Worm (Caenorhabditis elegans): Measurements from ENCODE around the gene ndua-5.

The ndua-5 gene

DNA sequence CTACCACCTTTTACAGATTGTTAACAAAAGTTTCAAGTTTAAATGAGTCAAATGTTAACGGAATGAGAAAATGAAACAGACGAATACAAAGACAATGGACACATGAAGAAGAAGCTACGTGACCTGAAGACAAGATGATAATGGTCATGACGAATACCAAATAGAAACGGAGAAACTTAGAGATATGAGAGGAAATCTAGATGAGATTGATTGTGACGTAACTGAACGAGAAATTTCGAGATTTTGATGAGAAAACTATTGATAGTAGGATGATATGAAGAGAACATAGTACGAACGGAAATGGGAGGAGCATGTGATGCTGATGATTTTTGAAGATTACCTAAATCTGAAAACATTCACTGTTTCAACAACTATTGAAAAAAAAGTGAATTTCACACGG is 10.4 kb upstream of the ndua-5 start:
- no peak for TF ChIP-seq Y95B8A.8 (GFP tag; IDR thresholded peaks at IDR 0.05)
- TF ChIP-seq zim-3 (tag; optimal IDR thresholded peaks at IDR 0.05) = no peak
- no peak for TF ChIP-seq mxl-1 (tag; optimal IDR thresholded peaks at IDR 0.05)

DNA sequence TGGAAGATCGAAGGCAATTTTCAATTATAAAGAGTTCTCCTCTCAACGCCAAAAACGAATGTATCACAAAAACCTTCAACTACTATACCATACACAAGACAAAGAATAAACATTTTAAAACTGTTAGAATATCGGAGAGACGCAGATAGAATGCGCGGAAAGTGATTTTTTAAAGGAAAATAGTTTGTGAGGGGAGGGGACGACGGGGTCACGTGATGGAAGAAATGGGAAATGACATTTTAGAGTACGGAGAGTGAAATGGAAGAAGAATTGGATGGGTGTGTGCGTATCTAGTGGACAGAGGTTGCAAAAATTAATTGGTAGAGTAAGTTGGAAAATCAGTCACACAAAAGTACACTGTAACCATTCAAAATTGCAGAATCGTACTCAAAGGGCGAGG is 9.6 kb upstream of the ndua-5 start:
- TF ChIP-seq dox-1 (GFP tag; IDR thresholded peaks at IDR 0.05) (0 out of 2 replicates have a peak, but pooled peaks have one; percentile 18), lin-40 (tag; optimal IDR thresholded peaks at IDR 0.05) (peak; percentile 44), rec-8 (tag; optimal IDR thresholded peaks at IDR 0.05) (no peak)

DNA sequence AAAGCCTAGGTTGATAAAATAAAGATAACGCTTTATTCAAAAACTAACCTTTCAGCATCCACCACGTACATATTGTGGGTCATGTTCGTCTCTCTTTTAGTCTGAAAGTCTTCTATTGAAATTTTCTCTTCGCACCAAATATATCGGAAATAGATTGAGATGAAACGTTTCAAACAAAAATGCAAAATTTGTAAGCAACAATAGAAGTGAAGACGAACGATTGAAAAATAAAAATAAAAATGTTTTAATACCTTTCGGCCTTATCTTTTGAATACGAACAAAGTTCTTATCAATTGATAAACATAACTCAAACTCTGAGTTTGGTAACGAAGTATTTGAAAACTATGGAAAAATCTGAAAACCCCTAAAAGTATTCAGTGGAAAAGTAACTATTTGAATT is 8.4 kb upstream of the ndua-5 start, which contains the start of gene F56H11.2:
Gene F56H11.2 (minus strand): TSS at position 101 of the 400 bp plus-strand sequence.
- TF ChIP-seq sptf-2 (GFP tag; optimal IDR thresholded peaks at IDR 0.05) (no peak), mcd-1 (GFP tag; IDR thresholded peaks at IDR 0.05) (no peak), madf-10 (tag; optimal IDR thresholded peaks at IDR 0.05) (no peak), T26A5.8 (tag; optimal IDR thresholded peaks at IDR 0.05) (no peak), lin-54 (GFP tag; optimal IDR thresholded peaks at IDR 0.05) (no peak)

DNA sequence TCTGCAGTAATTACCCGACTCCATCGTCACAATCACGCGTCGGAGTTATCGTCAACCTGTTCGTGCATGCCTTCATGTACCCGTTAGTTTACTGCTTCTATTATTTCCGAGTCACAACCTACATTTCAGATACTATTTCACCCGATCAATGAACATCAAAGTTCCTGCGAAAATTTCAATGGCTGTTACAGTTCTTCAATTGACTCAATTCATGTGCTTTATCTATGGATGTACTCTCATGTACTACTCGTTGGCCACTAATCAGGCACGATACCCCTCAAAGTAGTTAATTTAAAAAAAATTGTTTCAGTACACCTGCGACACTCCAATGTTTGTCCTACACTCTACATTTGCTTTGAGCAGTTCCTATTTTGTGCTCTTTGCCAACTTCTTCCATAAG is 6.1 kb upstream of the ndua-5 start:
- TF ChIP-seq ztf-26 (tag; optimal IDR thresholded peaks at IDR 0.05) (peak; percentile 6), gei-17 (GFP tag; optimal IDR thresholded peaks at IDR 0.05) (peak; percentile 6), D2030.7 (GFP tag; IDR thresholded peaks at IDR 0.05) (no peak), tlf-1 (GFP tag; optimal IDR thresholded peaks at IDR 0.05) (no peak), repo-1 (tag; optimal IDR thresholded peaks at IDR 0.05) (peak; percentile 3), ceh-27 (GFP tag; optimal IDR thresholded peaks at IDR 0.05) (no peak)

DNA sequence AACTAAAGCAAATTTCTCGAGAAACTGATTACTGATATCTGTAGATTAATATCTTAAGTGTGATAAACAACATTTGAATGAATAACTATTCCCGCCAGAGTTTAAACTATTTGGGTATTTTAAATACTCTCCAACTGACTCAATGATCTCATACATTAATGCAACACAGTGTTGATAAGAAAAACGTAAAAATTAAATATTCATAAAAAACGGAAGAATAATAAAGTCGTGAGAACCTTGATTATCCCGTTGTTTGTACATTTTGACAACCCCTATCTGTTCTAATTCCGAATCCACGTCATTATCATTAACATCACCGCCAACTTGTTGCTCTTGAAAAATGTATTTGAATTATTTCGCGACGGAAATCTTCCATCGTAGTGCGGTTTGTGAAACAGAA is 4.9 kb upstream of the ndua-5 start, which contains the start of gene elo-7:
Gene elo-7 (plus strand): TSS at position 301 of the 400 bp plus-strand sequence.
- TF ChIP-seq dpl-1 (GFP tag; optimal IDR thresholded peaks at IDR 0.05) (no peak), D2030.7 (GFP tag; IDR thresholded peaks at IDR 0.05) (no peak), rpc-1 (optimal IDR thresholded peaks at IDR 0.05) (no peak), rpc-1 (tag; optimal IDR thresholded peaks at IDR 0.05) (no peak), repo-1 (tag; optimal IDR thresholded peaks at IDR 0.05) (no peak), F37B4.10 (GFP tag; IDR thresholded peaks at IDR 0.05) (no peak), ztf-28 (GFP tag; IDR thresholded peaks at IDR 0.05) (no peak), K11D2.4 (GFP tag; IDR thresholded peaks at IDR 0.05) (no peak), pbrm-1 (GFP tag; IDR thresholded peaks at IDR 0.05) (no peak), ztf-26 (tag; optimal IDR thresholded peaks at IDR 0.05) (no peak), ceh-27 (GFP tag; optimal IDR thresholded peaks at IDR 0.05) (no peak), Y53F4B.3 (GFP tag; IDR thresholded peaks at IDR 0.05) (no peak)

DNA sequence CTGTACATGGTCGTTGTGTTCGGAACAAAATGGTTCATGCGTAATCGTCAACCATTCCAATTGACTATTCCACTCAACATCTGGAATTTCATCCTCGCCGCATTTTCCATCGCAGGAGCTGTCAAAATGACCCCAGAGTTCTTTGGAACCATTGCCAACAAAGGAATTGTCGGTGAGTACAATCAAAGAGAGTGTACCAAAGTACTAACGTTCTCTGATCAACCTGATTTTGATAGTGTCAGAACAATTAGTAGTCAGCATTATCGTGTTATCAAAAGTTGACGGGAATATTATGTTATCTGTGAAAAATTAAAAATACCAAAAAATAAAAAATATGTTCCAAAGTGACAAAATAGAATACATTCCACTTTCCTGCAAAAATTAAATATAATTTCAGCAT is 2.3 kb upstream of the ndua-5 start:
- TF ChIP-seq F10E7.11 (tag; optimal IDR thresholded peaks at IDR 0.05) (no peak), nhr-80 (tag; optimal IDR thresholded peaks at IDR 0.05) (peak; percentile 34), ccch-3 (GFP tag; optimal IDR thresholded peaks at IDR 0.05) (no peak), ekl-4 (GFP tag; IDR thresholded peaks at IDR 0.05) (0 out of 2 replicates have a peak, but pooled peaks have one; percentile 12), aptf-2 (GFP tag; conservative IDR thresholded peaks at IDR 0.05) (no peak)

All from whole organism, young adult.